Worm (Caenorhabditis elegans) whole organism, L1 larva: ENCODE results near the gene wdr-20.

Source experiments
- C04F5.9 ChIP-seq: sonication (generic microtip); optimal IDR thresholded peaks from 2 replicates; lab custom pipeline; 2016; ENCODE audit warnings: missing genetic modification characterization, missing compliant biosample characterization
- C16A3.4 ChIP-seq: fragments of 150-350 bp; optimal IDR thresholded peaks from 2 replicates; lab custom pipeline; 2014; ENCODE audit warnings: missing biosample characterization, missing genetic modification characterization
- C34B4.2 ChIP-seq: sonication (generic microtip); optimal IDR thresholded peaks from 2 replicates; lab custom pipeline; 2017; ENCODE audit warnings: mild to moderate bottlenecking, missing genetic modification characterization, missing compliant biosample characterization
- aha-1 ChIP-seq: fragments of 150-350 bp; optimal IDR thresholded peaks from 2 replicates; lab custom pipeline; 2014; ENCODE audit warnings: missing biosample characterization, missing genetic modification characterization
- aly-2 ChIP-seq: fragments of 150-350 bp; optimal IDR thresholded peaks from 2 replicates; lab custom pipeline; 2014; ENCODE audit warnings: missing biosample characterization, missing genetic modification characterization
- blmp-1 ChIP-seq: fragments of 150-350 bp; optimal IDR thresholded peaks from 2 replicates; lab custom pipeline; 2014; ENCODE audit warnings: missing biosample characterization, missing genetic modification characterization
- ceh-63 ChIP-seq: fragments of 200-800 bp; sonication (Bioruptor generic); optimal IDR thresholded peaks from 2 replicates; lab custom pipeline; 2018; ENCODE audit warnings: mild to moderate bottlenecking, missing genetic modification characterization, missing compliant biosample characterization
- ceh-8 ChIP-seq: fragments of 200-800 bp; sonication (Bioruptor generic); optimal IDR thresholded peaks from 2 replicates; lab custom pipeline; 2018; ENCODE audit warnings: mild to moderate bottlenecking, missing genetic modification characterization, moderate library complexity, missing compliant biosample characterization
- ceh-88 ChIP-seq: fragments of 200-800 bp; sonication (Bioruptor generic); IDR thresholded peaks from 2 replicates; pipeline ENCODE4 v1.3.6; 2022; ENCODE audit warnings: missing genetic modification characterization, missing compliant biosample characterization
- ceh-90 ChIP-seq: sonication (generic microtip); optimal IDR thresholded peaks from 2 replicates; lab custom pipeline; 2016; ENCODE audit warnings: missing genetic modification characterization, missing compliant biosample characterization
- dpl-1 ChIP-seq, 3 experiments: fragments of 150-350 bp in 2 of 3; sonication (generic microtip) in 1 of 3; optimal IDR thresholded peaks; 2 replicates each; lab custom pipeline; 2014 to 2017; ENCODE audit warnings: missing biosample characterization in 3 of 3, missing genetic modification characterization in 3 of 3, missing genetic modification reagents in 3 of 3
- dsc-1 ChIP-seq: sonication (generic microtip); optimal IDR thresholded peaks from 2 replicates; lab custom pipeline; 2016; ENCODE audit warnings: mild to moderate bottlenecking, missing genetic modification characterization, missing compliant biosample characterization
- efl-1 ChIP-seq, 4 experiments: fragments of 150-350 bp; optimal IDR thresholded peaks in 3 of 4; peaks in 1 of 4; 1 replicate in 1 of 4; 2 replicates in 3 of 4; lab custom pipeline; 2014; ENCODE audit warnings: missing biosample characterization in 2 of 4, missing genetic modification characterization in 2 of 4, missing genetic modification reagents in 2 of 4
- egl-13 ChIP-seq: sonication (generic microtip); optimal IDR thresholded peaks from 2 replicates; lab custom pipeline; 2016; ENCODE audit warnings: missing genotype, missing genetic modification reagents, missing genetic modification characterization, missing compliant biosample characterization
- elt-2 ChIP-seq: sonication (generic microtip); optimal IDR thresholded peaks from 2 replicates; lab custom pipeline; 2016; ENCODE audit warnings: missing genetic modification characterization, mild to moderate bottlenecking, inconsistent platforms, missing compliant biosample characterization, missing genetic modification reagents
- elt-3 ChIP-seq, 6 experiments: fragments of 150-350 bp in 1 of 6; sonication (generic microtip); optimal IDR thresholded peaks; 2 replicates each; lab custom pipeline; 2017 to 2018; ENCODE audit warnings: missing biosample characterization in 6 of 6, missing genetic modification characterization in 6 of 6, inconsistent platforms in 1 of 6
- ets-5 ChIP-seq: fragments of 200-800 bp; sonication (Bioruptor generic); IDR thresholded peaks from 2 replicates; pipeline ENCODE4 v1.3.6; 2022; ENCODE audit warnings: missing genetic modification characterization, missing compliant biosample characterization
- fkh-4 ChIP-seq: sonication (generic microtip); optimal IDR thresholded peaks from 2 replicates; lab custom pipeline; 2016; ENCODE audit warnings: missing compliant biosample characterization, missing genetic modification characterization, borderline replicate concordance
- grh-1 ChIP-seq: fragments of 200-800 bp; sonication (Bioruptor generic); IDR thresholded peaks from 2 replicates; pipeline ENCODE4 v1.3.6; 2022; ENCODE audit warnings: missing genetic modification reagents, missing genetic modification characterization, missing compliant biosample characterization
- hlh-4 ChIP-seq: sonication (generic microtip); optimal IDR thresholded peaks from 2 replicates; lab custom pipeline; 2016; ENCODE audit warnings: mild to moderate bottlenecking, missing genetic modification characterization, missing compliant biosample characterization
- irx-1 ChIP-seq: sonication (generic microtip); optimal IDR thresholded peaks from 2 replicates; lab custom pipeline; 2016; ENCODE audit warnings: missing genetic modification characterization, missing compliant biosample characterization
- lin-13 ChIP-seq: fragments of 150-350 bp; optimal IDR thresholded peaks from 2 replicates; lab custom pipeline; 2014; ENCODE audit warnings: missing biosample characterization, missing genetic modification reagents, missing genetic modification characterization
- lin-15B ChIP-seq: fragments of 150-350 bp; sonication (generic microtip); optimal IDR thresholded peaks from 3 replicates; lab custom pipeline; 2014; ENCODE audit warnings: missing biosample characterization, missing genetic modification characterization
- lin-35 ChIP-seq, 2 experiments: fragments of 150-350 bp; optimal IDR thresholded peaks; 2 replicates each; lab custom pipeline; 2014; ENCODE audit warnings: missing biosample characterization in 2 of 2, missing genetic modification characterization in 2 of 2, missing genetic modification reagents in 2 of 2
- lir-3 ChIP-seq: sonication (generic microtip); optimal IDR thresholded peaks from 2 replicates; lab custom pipeline; 2016; ENCODE audit warnings: mild to moderate bottlenecking, missing genetic modification characterization, moderate library complexity, missing compliant biosample characterization; ENCODE audit not compliant: poor library complexity
- mab-9 ChIP-seq: fragments of 200-800 bp; sonication (Bioruptor generic); IDR thresholded peaks from 2 replicates; pipeline ENCODE4 v1.3.6; 2022; ENCODE audit warnings: missing genetic modification reagents, missing genetic modification characterization, missing compliant biosample characterization
- mdl-1 ChIP-seq, 2 experiments: fragments of 150-350 bp; optimal IDR thresholded peaks; 2 replicates each; lab custom pipeline; 2014 to 2017; ENCODE audit warnings: missing biosample characterization in 2 of 2, missing genetic modification characterization in 2 of 2, inconsistent platforms in 1 of 2
- mef-2 ChIP-seq: fragments of 150-350 bp; optimal IDR thresholded peaks from 2 replicates; lab custom pipeline; 2014; ENCODE audit warnings: missing biosample characterization, missing genetic modification characterization
- nhr-12 ChIP-seq: sonication (generic microtip); optimal IDR thresholded peaks from 2 replicates; lab custom pipeline; 2017; ENCODE audit warnings: missing biosample characterization, missing genetic modification characterization
- nhr-19 ChIP-seq: fragments of 200-800 bp; sonication (Bioruptor generic); conservative IDR thresholded peaks from 2 replicates; pipeline ENCODE4 v1.3.6; 2022; ENCODE audit warnings: missing genetic modification characterization, missing compliant biosample characterization
- nhr-20 ChIP-seq: sonication (generic microtip); optimal IDR thresholded peaks from 2 replicates; lab custom pipeline; 2016; ENCODE audit warnings: mild to moderate bottlenecking, missing genetic modification characterization, missing compliant biosample characterization
- nhr-237 ChIP-seq: fragments of 150-350 bp; optimal IDR thresholded peaks from 2 replicates; lab custom pipeline; 2014; ENCODE audit warnings: missing biosample characterization, missing genetic modification characterization
- nhr-47 ChIP-seq: sonication (generic microtip); optimal IDR thresholded peaks from 2 replicates; lab custom pipeline; 2016; ENCODE audit warnings: mild to moderate bottlenecking, missing genetic modification characterization, moderate library complexity, missing compliant biosample characterization
- nhr-71 ChIP-seq: sonication (generic microtip); optimal IDR thresholded peaks from 2 replicates; lab custom pipeline; 2016; ENCODE audit warnings: mild to moderate bottlenecking, missing genetic modification characterization, moderate library complexity, missing compliant biosample characterization
- nhr-76 ChIP-seq: sonication (generic microtip); optimal IDR thresholded peaks from 2 replicates; lab custom pipeline; 2017; ENCODE audit warnings: missing biosample characterization, missing genetic modification characterization
- nhr-84 ChIP-seq: sonication (generic microtip); optimal IDR thresholded peaks from 2 replicates; lab custom pipeline; 2017; ENCODE audit warnings: missing biosample characterization, missing genetic modification characterization
- pag-3 ChIP-seq: sonication (generic microtip); optimal IDR thresholded peaks from 2 replicates; lab custom pipeline; 2017; ENCODE audit warnings: missing genetic modification characterization, mild to moderate bottlenecking, missing compliant biosample characterization, antibody characterized with exemption, borderline replicate concordance; ENCODE audit not compliant: insufficient read depth
- pqm-1 ChIP-seq: sonication (generic microtip); optimal IDR thresholded peaks from 3 replicates; lab custom pipeline; 2017; ENCODE audit warnings: missing biosample characterization, missing genetic modification characterization
- skn-1 ChIP-seq: fragments of 150-350 bp; optimal IDR thresholded peaks from 2 replicates; lab custom pipeline; 2014; ENCODE audit warnings: missing biosample characterization, missing genetic modification characterization
- sox-4 ChIP-seq: sonication (generic microtip); optimal IDR thresholded peaks from 2 replicates; lab custom pipeline; 2016; ENCODE audit warnings: missing genetic modification characterization, missing compliant biosample characterization
- sup-37 ChIP-seq: fragments of 200-800 bp; sonication (Bioruptor generic); optimal IDR thresholded peaks from 2 replicates; lab custom pipeline; 2018; ENCODE audit warnings: mild to moderate bottlenecking, missing genetic modification characterization, missing compliant biosample characterization
- swsn-7 ChIP-seq: sonication (generic microtip); optimal IDR thresholded peaks from 2 replicates; lab custom pipeline; 2016; ENCODE audit warnings: missing genetic modification characterization, missing compliant biosample characterization
- tbx-2 ChIP-seq: sonication (generic microtip); optimal IDR thresholded peaks from 2 replicates; lab custom pipeline; 2016; ENCODE audit warnings: missing genetic modification characterization, missing compliant biosample characterization
- tlp-1 ChIP-seq: fragments of 150-350 bp; optimal IDR thresholded peaks from 2 replicates; lab custom pipeline; 2014; ENCODE audit warnings: missing biosample characterization, missing genetic modification characterization
- unc-130 ChIP-seq: fragments of 150-350 bp; optimal IDR thresholded peaks from 2 replicates; lab custom pipeline; 2017; ENCODE audit warnings: missing biosample characterization, missing genetic modification characterization, inconsistent platforms
- unc-30 ChIP-seq: sonication (generic microtip); optimal IDR thresholded peaks from 2 replicates; lab custom pipeline; 2017; ENCODE audit warnings: missing biosample characterization, missing genetic modification characterization
- unc-62 ChIP-seq: fragments of 150-350 bp; optimal IDR thresholded peaks from 2 replicates; lab custom pipeline; 2014; ENCODE audit warnings: missing biosample characterization, missing genetic modification reagents, missing genetic modification characterization
- zag-1 ChIP-seq: fragments of 150-350 bp; optimal IDR thresholded peaks from 2 replicates; lab custom pipeline; 2014; ENCODE audit warnings: missing biosample characterization, missing genetic modification characterization
- zip-4 ChIP-seq: fragments of 200-800 bp; sonication (Bioruptor generic); optimal IDR thresholded peaks from 2 replicates; lab custom pipeline; 2018; ENCODE audit warnings: mild to moderate bottlenecking, missing genetic modification characterization, moderate library complexity, missing compliant biosample characterization
- ztf-4 ChIP-seq: fragments of 150-350 bp; optimal IDR thresholded peaks from 2 replicates; lab custom pipeline; 2014; ENCODE audit warnings: missing biosample characterization, missing genetic modification characterization

The wdr-20 gene

DNA sequence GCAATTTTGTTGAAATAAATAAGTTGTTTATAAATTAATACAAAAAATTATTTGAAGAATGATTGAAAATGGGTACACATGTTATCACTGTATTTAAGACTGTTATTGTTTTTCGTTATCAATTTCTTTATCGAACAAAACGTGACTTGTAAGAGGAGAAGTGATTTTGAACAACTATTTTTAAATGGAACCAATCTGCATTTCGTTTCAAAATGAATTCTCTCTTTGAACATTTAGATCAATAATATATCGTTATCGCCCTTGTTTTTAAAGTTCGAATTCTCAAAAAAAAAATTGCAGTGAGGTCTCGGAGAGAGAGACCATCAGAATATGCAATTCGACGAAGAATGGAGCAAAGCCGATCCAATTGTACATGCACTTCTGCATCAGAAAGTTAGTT is 45.3 kb upstream of the wdr-20 start, which contains the start of gene cul-5:
TSS of gene cul-5 (plus strand) at position 301 of the 400 bp plus-strand sequence.
- TF ChIP-seq nhr-84 (no peak), hlh-4 (tag; lab: Kevin White, UChicago) (no peak), elt-2 (tag; lab: Kevin White, UChicago) (peak; percentile 41)

DNA sequence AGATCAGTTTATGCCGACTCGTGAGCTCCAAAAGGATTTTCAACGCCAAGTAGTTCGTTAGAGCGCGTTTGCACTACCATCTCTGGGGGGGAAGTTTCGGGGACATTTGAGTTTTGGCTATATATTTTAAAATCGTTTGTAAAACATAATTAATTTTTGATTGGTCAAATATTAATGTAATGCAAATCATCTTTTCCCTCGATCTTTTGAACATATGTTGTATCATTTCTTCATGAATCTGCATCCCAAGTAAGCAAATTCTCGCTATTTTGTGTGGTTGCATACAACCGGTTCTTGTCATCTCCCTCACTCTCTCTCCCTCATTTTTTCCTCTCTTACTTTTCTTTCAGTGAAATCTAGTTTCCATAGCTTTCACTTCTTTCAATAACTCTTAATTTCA is 44.2 kb upstream of the wdr-20 start:
- TF ChIP-seq nhr-47 (tag; lab: Kevin White, UChicago) (peak; percentile 85), aha-1 (no peak), ceh-90 (tag; lab: Kevin White, UChicago) (peak; percentile 35), zip-4 (GFP tag; lab: Kevin White, UChicago) (no peak), sox-4 (tag; lab: Kevin White, UChicago) (peak; percentile 41), nhr-20 (tag; lab: Kevin White, UChicago) (peak; percentile 85), efl-1 (optimal IDR thresholded peaks at IDR 0.05; lab: Kevin White, UChicago) (peak; percentile 59 to 60), efl-1 (GFP tag; optimal IDR thresholded peaks at IDR 0.05 in 1 of 2; lab: Kevin White, UChicago) (peak; percentile 49 to 95), irx-1 (tag; lab: Kevin White, UChicago) (peak; percentile 34), sup-37 (GFP tag; lab: Kevin White, UChicago) (peak; percentile 15), ztf-4 (tag; lab: Kevin White, UChicago) (no peak), unc-30 (tag; lab: Kevin White, UChicago) (no peak), unc-62 (GFP tag; lab: Kevin White, UChicago) (no peak), swsn-7 (peak; percentile 71), dsc-1 (tag; lab: Kevin White, UChicago) (peak; percentile 73), egl-13 (tag; lab: Kevin White, UChicago) (peak; percentile 70), nhr-19 (peak; percentile 77), mef-2 (tag; lab: Kevin White, UChicago) (no peak), tbx-2 (tag; lab: Kevin White, UChicago) (peak; percentile 75), blmp-1 (tag; lab: Kevin White, UChicago) (peak; percentile 95), lin-13 (GFP tag; lab: Kevin White, UChicago) (peak; percentile 40), lin-15B (tag; lab: Kevin White, UChicago) (peak; percentile 41), ceh-88 (GFP tag; lab: Robert Waterston, UW) (peak; percentile 59), dpl-1 (GFP tag; optimal IDR thresholded peaks at IDR 0.05; lab: Kevin White, UChicago) (peak; percentile 32 to 56 (median 39)), fkh-4 (tag; lab: Kevin White, UChicago) (peak; percentile 34), pqm-1 (no peak), tlp-1 (tag; lab: Kevin White, UChicago) (no peak), nhr-237 (tag; lab: Kevin White, UChicago) (peak; percentile 23), grh-1 (GFP tag; lab: Robert Waterston, UW) (peak; percentile 91), hlh-4 (tag; lab: Kevin White, UChicago) (peak; percentile 24), ceh-8 (no peak), nhr-71 (tag; lab: Kevin White, UChicago) (peak; percentile 84), lir-3 (tag; lab: Kevin White, UChicago) (peak; percentile 83), C16A3.4 (tag; lab: Kevin White, UChicago) (peak; percentile 44), C34B4.2 (tag; lab: Kevin White, UChicago) (no peak), aly-2 (no peak), ets-5 (GFP tag; lab: Robert Waterston, UW) (no peak), ceh-63 (GFP tag; lab: Kevin White, UChicago) (peak; percentile 78), skn-1 (tag; lab: Kevin White, UChicago) (peak; percentile 34), zag-1 (no peak), mdl-1 (tag; optimal IDR thresholded peaks at IDR 0.05; lab: Kevin White, UChicago) (no peak), nhr-76 (tag; lab: Kevin White, UChicago) (no peak), nhr-12 (tag; lab: Kevin White, UChicago) (no peak), lin-35 (GFP tag; optimal IDR thresholded peaks at IDR 0.05; lab: Kevin White, UChicago) (peak; percentile 50 to 76), pag-3 (tag; lab: Kevin White, UChicago) (peak; percentile 41), C04F5.9 (peak; percentile 52), elt-3 (tag; optimal IDR thresholded peaks at IDR 0.05; lab: Kevin White, UChicago) (no peak), unc-130 (tag; lab: Kevin White, UChicago) (peak; percentile 39), mab-9 (GFP tag; lab: Robert Waterston, UW) (peak; percentile 34; the same call in 1 of the 2 replicates)
